Fruit fly (Drosophila melanogaster): ENCODE data around the gene Hsp26.

Hsp26 gene

DNA sequence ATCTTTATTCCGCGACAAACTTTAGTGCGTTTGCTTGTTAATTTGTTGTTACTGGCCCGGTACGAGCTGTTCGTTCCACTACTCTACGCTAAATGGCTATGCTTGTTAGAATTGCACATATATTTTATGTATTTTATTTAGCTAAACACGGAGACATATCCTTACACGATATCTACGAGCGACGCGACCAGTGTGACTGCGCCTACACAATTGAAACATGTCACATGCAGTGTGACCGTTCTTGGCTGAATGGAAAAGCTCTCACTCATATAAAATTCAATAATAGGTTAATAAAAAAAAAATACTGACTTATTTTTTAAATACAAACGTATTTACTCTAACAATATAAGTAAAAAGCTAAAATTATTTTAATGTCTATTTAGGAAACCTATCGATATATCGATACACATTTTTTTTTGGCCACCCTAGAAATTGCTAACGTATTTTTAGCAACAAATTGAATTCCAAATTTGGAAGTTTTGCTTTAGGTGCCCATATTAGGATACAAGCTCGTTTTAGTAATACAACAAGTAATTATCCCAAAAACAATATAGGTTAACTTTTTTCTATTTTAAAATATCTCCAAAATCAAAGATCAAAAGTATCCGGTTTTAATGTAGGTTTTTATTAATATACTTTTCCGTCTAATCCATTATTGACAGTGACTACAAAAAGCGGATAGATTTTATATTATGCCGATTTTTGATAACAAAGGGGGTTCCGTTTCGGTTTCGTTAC, 22.0 kb upstream of the Hsp26 start, which contains the start of gene CG4080 (continued):
- TF ChIP-seq mirr (GFP tag; optimal IDR thresholded peaks at IDR 0.05): no peak
- TF ChIP-seq CG14860 (GFP tag; IDR thresholded peaks at IDR 0.05; ENCODE audit: partially characterized antibody): peak; percentile 59
- TF ChIP-seq scrt (GFP tag; optimal IDR thresholded peaks at IDR 0.05): peak; percentile 46
- TF ChIP-seq unpg (GFP tag; optimal IDR thresholded peaks at IDR 0.05): peak; percentile 37
- peak; percentile 72 for TF ChIP-seq bbx (GFP tag; IDR thresholded peaks at IDR 0.05; ENCODE audit: partially characterized antibody)
- peak; percentile 8 for TF ChIP-seq CG4424 (GFP tag; optimal IDR thresholded peaks at IDR 0.05)
- TF ChIP-seq PHDP (tag; optimal IDR thresholded peaks at IDR 0.05): peak; percentile 43
- no peak for TF ChIP-seq fu2 (GFP tag; optimal IDR thresholded peaks at IDR 0.05)
- TF ChIP-seq CG14667 (GFP tag; IDR thresholded peaks at IDR 0.05): no peak
- TF ChIP-seq CG31365 (tag; optimal IDR thresholded peaks at IDR 0.05): no peak
- 0 out of 3 replicates have a peak, but pooled peaks have one; percentile 45 for TF ChIP-seq so (GFP tag; IDR thresholded peaks at IDR 0.05)
- TF ChIP-seq CG12236 (GFP tag; optimal IDR thresholded peaks at IDR 0.05): no peak
- TF ChIP-seq Dek (tag; optimal IDR thresholded peaks at IDR 0.05): peak; percentile 17
- no peak for TF ChIP-seq bowl (GFP tag; IDR thresholded peaks at IDR 0.05)
- TF ChIP-seq gsb-n (tag; optimal IDR thresholded peaks at IDR 0.05): peak; percentile 40
- peak; percentile 1 for TF ChIP-seq exex (tag; optimal IDR thresholded peaks at IDR 0.05)
- TF ChIP-seq ham (GFP tag; IDR thresholded peaks at IDR 0.05): no peak
- TF ChIP-seq tap (tag; optimal IDR thresholded peaks at IDR 0.05): no peak
- no peak for TF ChIP-seq CG12219 (GFP tag; optimal IDR thresholded peaks at IDR 0.05)
- TF ChIP-seq CG1832 (GFP tag; optimal IDR thresholded peaks at IDR 0.05): no peak
- no peak for TF ChIP-seq Six4 (GFP tag; optimal IDR thresholded peaks at IDR 0.05)
- TF ChIP-seq Pdp1 (GFP tag; optimal IDR thresholded peaks at IDR 0.05): peak in 1 of 2 experiments; percentile 22
- no peak for TF ChIP-seq CkIIα-i1 (GFP tag; IDR thresholded peaks at IDR 0.05)
- TF ChIP-seq oc (tag; optimal IDR thresholded peaks at IDR 0.05): no peak
- TF ChIP-seq CG7357 (GFP tag; IDR thresholded peaks at IDR 0.05): no peak
- no peak for TF ChIP-seq ac (GFP tag; optimal IDR thresholded peaks at IDR 0.05)
- peak; percentile 11 for TF ChIP-seq CG4854 (GFP tag; optimal IDR thresholded peaks at IDR 0.05)
- no peak for TF ChIP-seq CG11398 (GFP tag; optimal IDR thresholded peaks at IDR 0.05)
- no peak for TF ChIP-seq sob (GFP tag; IDR thresholded peaks at IDR 0.05)
- TF ChIP-seq chn (GFP tag; optimal IDR thresholded peaks at IDR 0.05): peak; percentile 32
- TF ChIP-seq CG5180 (GFP tag; optimal IDR thresholded peaks at IDR 0.05): no peak
- peak; percentile 63 for TF ChIP-seq Myb (GFP tag; optimal IDR thresholded peaks at IDR 0.05)
- no peak for TF ChIP-seq aop (GFP tag; IDR thresholded peaks at IDR 0.05)
- no peak for TF ChIP-seq bab2 (GFP tag; optimal IDR thresholded peaks at IDR 0.05)
- TF ChIP-seq otp (GFP tag; IDR thresholded peaks at IDR 0.05): peak; percentile 27; the same call in 1 of the 3 replicates
- TF ChIP-seq wdn (GFP tag; IDR thresholded peaks at IDR 0.05): no peak
- no peak for TF ChIP-seq CG15696 (tag; optimal IDR thresholded peaks at IDR 0.05)
- TF ChIP-seq dm (GFP tag; optimal IDR thresholded peaks at IDR 0.05): no peak
- peak in 1 of 2 experiments; percentile 25 for TF ChIP-seq insv (GFP tag; optimal IDR thresholded peaks at IDR 0.05)
- no peak for TF ChIP-seq Fer2 (tag; optimal IDR thresholded peaks at IDR 0.05)
- TF ChIP-seq CG1792 (GFP tag; optimal IDR thresholded peaks at IDR 0.05): no peak
- no peak for TF ChIP-seq sim (GFP tag; IDR thresholded peaks at IDR 0.05)
- no peak for TF ChIP-seq Gsc (GFP tag; IDR thresholded peaks at IDR 0.05)
- TF ChIP-seq CG31224 (GFP tag; IDR thresholded peaks at IDR 0.05): no peak
- no peak for TF ChIP-seq crol (GFP tag; IDR thresholded peaks at IDR 0.05)
- peak; percentile 61 for TF ChIP-seq B-H2 (GFP tag; optimal IDR thresholded peaks at IDR 0.05)
- TF ChIP-seq gt (GFP tag; IDR thresholded peaks at IDR 0.05): no peak
- TF ChIP-seq unc-4 (GFP tag; IDR thresholded peaks at IDR 0.05; ENCODE audit: partially characterized antibody): peak; percentile 88
- peak; percentile 96 for TF ChIP-seq CG9797 (GFP tag; optimal IDR thresholded peaks at IDR 0.05)
- TF ChIP-seq Ets65A (GFP tag): peak; percentile 79
